Fruit fly (Drosophila melanogaster) whole organism, embryonic: ENCODE data around the gene CG1575.

ENCODE experiments used
- B-H1 ChIP-seq: fragments of 200-800 bp; sonication (Bioruptor generic); IDR thresholded peaks from 3 replicates; pipeline ENCODE4 v1.3.6; 2022; ENCODE audit warnings: missing biosample characterization, missing genetic modification characterization
- CG10462 ChIP-seq: fragments of 200-800 bp; sonication (Bioruptor generic); optimal IDR thresholded peaks from 2 replicates; lab custom pipeline; 2016; ENCODE audit warnings: missing biosample characterization, missing genetic modification characterization
- CG10959 ChIP-seq: fragments of 200-800 bp; sonication (Bioruptor generic); IDR thresholded peaks from 2 replicates; pipeline ENCODE4 v1.3.6; 2022; ENCODE audit warnings: missing biosample characterization, missing genetic modification characterization
- CG11093 ChIP-seq: fragments of 200-800 bp; sonication (Bioruptor generic); IDR thresholded peaks from 3 replicates; pipeline ENCODE4 v1.3.6; 2022; ENCODE audit warnings: missing biosample characterization, missing genetic modification characterization
- CG13624 ChIP-seq: fragments of 200-800 bp; sonication (Bioruptor generic); optimal IDR thresholded peaks from 2 replicates; lab custom pipeline; 2016; ENCODE audit warnings: missing biosample characterization, missing genetic modification characterization
- CG1529 ChIP-seq: fragments of 200-800 bp; sonication (Bioruptor generic); optimal IDR thresholded peaks from 3 replicates; lab custom pipeline; 2018; ENCODE audit warnings: missing biosample characterization, missing genetic modification characterization
- CG1647 ChIP-seq: fragments of 200-800 bp; sonication (Bioruptor generic); optimal IDR thresholded peaks from 3 replicates; lab custom pipeline; 2016; ENCODE audit warnings: missing biosample characterization, missing genetic modification characterization
- CG2129 ChIP-seq: fragments of 200-800 bp; sonication (Bioruptor generic); IDR thresholded peaks from 2 replicates; pipeline ENCODE4 v1.3.6; 2022; ENCODE audit warnings: missing biosample characterization, missing genetic modification characterization; ENCODE audit not compliant: partially characterized antibody
- CG2712 ChIP-seq: fragments of 200-800 bp; optimal IDR thresholded peaks from 3 replicates; lab custom pipeline; 2019; ENCODE audit warnings: missing biosample characterization, mild to moderate bottlenecking, missing genetic modification characterization, moderate library complexity
- CG31224 ChIP-seq: fragments of 200-800 bp; sonication (Bioruptor generic); IDR thresholded peaks from 2 replicates; pipeline ENCODE4 v1.3.6; 2022; ENCODE audit warnings: missing biosample characterization, missing genetic modification characterization
- CG31365 ChIP-seq: fragments of 200-800 bp; sonication (Bioruptor generic); optimal IDR thresholded peaks from 2 replicates; lab custom pipeline; 2018; ENCODE audit warnings: missing biosample characterization, mild to moderate bottlenecking, missing genetic modification characterization
- CG4282 ChIP-seq: fragments of 200-800 bp; sonication (Bioruptor generic); optimal IDR thresholded peaks from 2 replicates; lab custom pipeline; 2016; ENCODE audit warnings: missing biosample characterization, missing genetic modification characterization
- CG4328 ChIP-seq: fragments of 200-800 bp; sonication (Bioruptor generic); optimal IDR thresholded peaks from 3 replicates; lab custom pipeline; 2017; ENCODE audit warnings: missing biosample characterization, missing genetic modification reagents, missing genetic modification characterization
- CG43689 ChIP-seq: fragments of 200-800 bp; sonication (Bioruptor generic); IDR thresholded peaks from 2 replicates; pipeline ENCODE4 v1.3.6; 2022; ENCODE audit warnings: missing biosample characterization, missing genetic modification characterization
- CG6254 ChIP-seq: fragments of 200-800 bp; sonication (Bioruptor generic); optimal IDR thresholded peaks from 3 replicates; lab custom pipeline; 2017; ENCODE audit warnings: mild to moderate bottlenecking, missing biosample characterization, missing genetic modification reagents, missing genetic modification characterization
- CG6791 ChIP-seq: fragments of 200-800 bp; sonication (Bioruptor generic); IDR thresholded peaks from 3 replicates; pipeline ENCODE4 v1.3.6; 2022; ENCODE audit warnings: missing biosample characterization, missing genetic modification characterization; ENCODE audit not compliant: partially characterized antibody
- CG6854 ChIP-seq: fragments of 200-800 bp; sonication (Bioruptor generic); optimal IDR thresholded peaks from 3 replicates; lab custom pipeline; 2017; ENCODE audit warnings: missing biosample characterization, mild to moderate bottlenecking, missing genetic modification characterization
- CG7786 ChIP-seq: fragments of 200-800 bp; sonication (Bioruptor generic); optimal IDR thresholded peaks from 2 replicates; lab custom pipeline; 2016; ENCODE audit warnings: missing biosample characterization, missing genetic modification characterization
- CG8089 ChIP-seq: fragments of 200-800 bp; sonication (Bioruptor generic); optimal IDR thresholded peaks from 3 replicates; lab custom pipeline; 2016; ENCODE audit warnings: missing biosample characterization, missing genetic modification characterization
- CG8290 ChIP-seq, 3 experiments: fragments of 200-800 bp; sonication (Bioruptor generic); optimal IDR thresholded peaks; 2 replicates each; lab custom pipeline; 2016 to 2019; ENCODE audit warnings: missing biosample characterization in 3 of 3, missing genetic modification characterization in 3 of 3, mild to moderate bottlenecking in 2 of 3, moderate library complexity in 1 of 3
- CG8388 ChIP-seq: fragments of 200-800 bp; sonication (Bioruptor generic); optimal IDR thresholded peaks from 2 replicates; lab custom pipeline; 2019; ENCODE audit warnings: missing biosample characterization, mild to moderate bottlenecking, missing genetic modification characterization, moderate library complexity
- CG8478 ChIP-seq: fragments of >200 bp; optimal IDR thresholded peaks from 2 replicates; lab custom pipeline; 2018
- CG8765 ChIP-seq: fragments of 200-800 bp; sonication (Bioruptor generic); IDR thresholded peaks from 2 replicates; pipeline ENCODE4 v1.3.6; 2022; ENCODE audit warnings: missing biosample characterization, missing genetic modification characterization
- CrebB ChIP-seq: fragments of 200-800 bp; sonication (Bioruptor generic); optimal IDR thresholded peaks from 3 replicates; lab custom pipeline; 2018; ENCODE audit warnings: missing biosample characterization, mild to moderate bottlenecking, missing genetic modification characterization
- Ets65A ChIP-seq: fragments of 200-800 bp; sonication (Bioruptor generic); peaks from one replicate; lab custom pipeline; 2016; ENCODE audit warnings: missing biosample characterization, missing genetic modification characterization
- Hand ChIP-seq: fragments of 200-800 bp; sonication (Bioruptor generic); optimal IDR thresholded peaks from 2 replicates; lab custom pipeline; 2017; ENCODE audit warnings: mild to moderate bottlenecking, missing biosample characterization, missing genetic modification reagents, missing genetic modification characterization
- Poxn ChIP-seq: fragments of 200-800 bp; sonication (Bioruptor generic); IDR thresholded peaks from 2 replicates; pipeline ENCODE4 v1.3.6; 2022; ENCODE audit warnings: missing biosample characterization, missing genetic modification characterization
- ara ChIP-seq: fragments of 200-800 bp; sonication (Bioruptor generic); IDR thresholded peaks from 2 replicates; pipeline ENCODE4 v1.3.6; 2022; ENCODE audit warnings: missing biosample characterization, missing genetic modification characterization
- az2 ChIP-seq: fragments of 200-800 bp; sonication (Bioruptor generic); optimal IDR thresholded peaks from 3 replicates; lab custom pipeline; 2016; ENCODE audit warnings: missing biosample characterization, missing genetic modification characterization
- bigmax ChIP-seq: fragments of 200-800 bp; sonication (Bioruptor generic); optimal IDR thresholded peaks from 2 replicates; lab custom pipeline; 2018; ENCODE audit warnings: missing biosample characterization, mild to moderate bottlenecking, missing genetic modification characterization
- btn ChIP-seq: fragments of 200-800 bp; sonication (Bioruptor generic); optimal IDR thresholded peaks from 2 replicates; lab custom pipeline; 2016; ENCODE audit warnings: missing biosample characterization, missing genetic modification characterization
- chn ChIP-seq: fragments of 200-800 bp; sonication (Bioruptor generic); optimal IDR thresholded peaks from 2 replicates; lab custom pipeline; 2016; ENCODE audit warnings: missing biosample characterization, missing genetic modification characterization
- dimm ChIP-seq: fragments of 200-800 bp; sonication (Bioruptor generic); IDR thresholded peaks from 2 replicates; pipeline ENCODE4 v1.3.6; 2022; ENCODE audit warnings: missing biosample characterization, missing genetic modification characterization
- emc ChIP-seq: fragments of 200-800 bp; sonication (Bioruptor generic); optimal IDR thresholded peaks from 2 replicates; lab custom pipeline; 2016; ENCODE audit warnings: missing biosample characterization, missing genetic modification characterization
- grau ChIP-seq: fragments of 200-800 bp; optimal IDR thresholded peaks from 3 replicates; lab custom pipeline; 2019; ENCODE audit warnings: missing biosample characterization, mild to moderate bottlenecking, missing genetic modification characterization, moderate library complexity
- h ChIP-seq: fragments of >200 bp; optimal IDR thresholded peaks from 2 replicates; lab custom pipeline; 2017
- hbn ChIP-seq: fragments of 200-800 bp; sonication (Bioruptor generic); IDR thresholded peaks from 2 replicates; pipeline ENCODE4 v1.3.6; 2022; ENCODE audit warnings: missing biosample characterization, missing genetic modification characterization; ENCODE audit not compliant: partially characterized antibody
- lmd ChIP-seq: fragments of 200-800 bp; sonication (Bioruptor generic); IDR thresholded peaks from 2 replicates; pipeline ENCODE4 v1.3.6; 2022; ENCODE audit warnings: missing biosample characterization, missing genetic modification characterization
- mirr ChIP-seq: fragments of 200-800 bp; sonication (Bioruptor generic); optimal IDR thresholded peaks from 3 replicates; lab custom pipeline; 2018; ENCODE audit warnings: missing biosample characterization, mild to moderate bottlenecking, missing genetic modification characterization
- nau ChIP-seq: fragments of 200-800 bp; sonication (Bioruptor generic); optimal IDR thresholded peaks from 3 replicates; lab custom pipeline; 2017; ENCODE audit warnings: missing biosample characterization, mild to moderate bottlenecking, missing genetic modification characterization, missing genetic modification reagents
- nerfin-1 ChIP-seq: fragments of 200-800 bp; sonication (Bioruptor generic); optimal IDR thresholded peaks from 3 replicates; lab custom pipeline; 2019; ENCODE audit warnings: missing biosample characterization, mild to moderate bottlenecking, missing genetic modification characterization, moderate library complexity
- onecut ChIP-seq: fragments of 200-800 bp; sonication (Bioruptor generic); IDR thresholded peaks from 2 replicates; pipeline ENCODE4 v1.3.6; 2022; ENCODE audit warnings: missing biosample characterization, missing genetic modification characterization
- org-1 ChIP-seq: fragments of 200-800 bp; sonication (Bioruptor generic); optimal IDR thresholded peaks from 2 replicates; lab custom pipeline; 2017; ENCODE audit warnings: missing biosample characterization, missing genetic modification characterization
- peb ChIP-seq: fragments of 200-800 bp; sonication (Bioruptor generic); IDR thresholded peaks from 2 replicates; pipeline ENCODE4 v1.3.6; 2022; ENCODE audit warnings: missing biosample characterization, missing genetic modification characterization
- pfk ChIP-seq: fragments of 200-800 bp; sonication (Bioruptor generic); optimal IDR thresholded peaks from 2 replicates; lab custom pipeline; 2018; ENCODE audit warnings: missing biosample characterization, mild to moderate bottlenecking, missing genetic modification characterization, moderate library complexity
- run ChIP-seq: fragments of 200-800 bp; sonication (Bioruptor generic); optimal IDR thresholded peaks from 3 replicates; lab custom pipeline; 2018; ENCODE audit warnings: missing biosample characterization, mild to moderate bottlenecking, missing genetic modification characterization
- sc ChIP-seq, 3 experiments: fragments of >200 bp in 2 of 3; fragments of 200-800 bp in 1 of 3; sonication (Bioruptor generic) in 1 of 3; optimal IDR thresholded peaks; 2 replicates in 2 of 3; 3 replicates in 1 of 3; lab custom pipeline; 2017; ENCODE audit warnings: mild to moderate bottlenecking in 1 of 3, missing biosample characterization in 1 of 3, missing genetic modification characterization in 1 of 3, missing genetic modification reagents in 1 of 3
- sens-2 ChIP-seq: fragments of 200-800 bp; sonication (Bioruptor generic); IDR thresholded peaks from 2 replicates; pipeline ENCODE4 v1.3.6; 2022; ENCODE audit warnings: missing biosample characterization, missing genetic modification characterization
- tna ChIP-seq: fragments of 200-800 bp; sonication (Bioruptor generic); IDR thresholded peaks from 2 replicates; pipeline ENCODE4 v1.3.6; 2022; ENCODE audit warnings: missing biosample characterization, missing genetic modification characterization; ENCODE audit not compliant: partially characterized antibody
- twi ChIP-seq: fragments of 200-800 bp; optimal IDR thresholded peaks from 2 replicates; lab custom pipeline; 2019; ENCODE audit warnings: missing biosample characterization, mild to moderate bottlenecking, missing genetic modification characterization, moderate library complexity
- zfh1 ChIP-seq: fragments of 200-800 bp; sonication (Bioruptor generic); IDR thresholded peaks from 3 replicates; pipeline ENCODE4 v1.3.6; 2022; ENCODE audit warnings: missing biosample characterization, missing genetic modification characterization

Gene CG1575

dm6 chrX:8126149-8126548 lies 9.3 kb downstream of the CG1575 start (continued):
- no peak for TF ChIP-seq hbn (GFP tag; lab: Robert Waterston, UW)
- no peak for TF ChIP-seq CG2129
- no peak for TF ChIP-seq CG8478
- TF ChIP-seq emc: no peak
- TF ChIP-seq CG10959 (GFP tag; lab: Robert Waterston, UW): peak; percentile 45; the same call in 1 of the 2 replicates
- TF ChIP-seq Poxn: no peak
- peak; percentile 82 for TF ChIP-seq zfh1 (GFP tag; lab: Robert Waterston, UW)
- TF ChIP-seq CG13624: no peak
- TF ChIP-seq CG4282: no peak
- TF ChIP-seq CG8089 (GFP tag; lab: Kevin White, UChicago): peak; percentile 23
- 0 out of 2 replicates have a peak, but pooled peaks have one; percentile 14 for TF ChIP-seq onecut (GFP tag; lab: Robert Waterston, UW)
- peak; percentile 46 for TF ChIP-seq nerfin-1
- no peak for TF ChIP-seq CG8765 (GFP tag; lab: Robert Waterston, UW)
- TF ChIP-seq twi: peak; percentile 13
- TF ChIP-seq mirr (GFP tag; lab: Kevin White, UChicago): no peak
- no peak for TF ChIP-seq CG6854
- TF ChIP-seq CrebB (tag; lab: Kevin White, UChicago): no peak
- TF ChIP-seq CG6791 (GFP tag; lab: Robert Waterston, UW): no peak
- no peak for TF ChIP-seq CG7786 (GFP tag; lab: Kevin White, UChicago)
- TF ChIP-seq ara (GFP tag; lab: Robert Waterston, UW): peak; percentile 77
- peak; percentile 27 for TF ChIP-seq btn (GFP tag; lab: Kevin White, UChicago)
- peak; percentile 26 for TF ChIP-seq CG10462 (GFP tag; lab: Kevin White, UChicago)
- no peak for TF ChIP-seq CG4328 (GFP tag; lab: Kevin White, UChicago)
- peak; percentile 15 for TF ChIP-seq org-1
- no peak for TF ChIP-seq pfk (GFP tag; lab: Kevin White, UChicago)
- TF ChIP-seq CG1647 (GFP tag; lab: Kevin White, UChicago): no peak
- TF ChIP-seq az2 (GFP tag; lab: Kevin White, UChicago): peak; percentile 69
- TF ChIP-seq sens-2: peak; percentile 57
- TF ChIP-seq h (lab: Kevin White, UChicago): no peak
- TF ChIP-seq peb: 0 out of 2 replicates have a peak, but pooled peaks have one; percentile 25
- no peak for TF ChIP-seq bigmax (GFP tag; lab: Kevin White, UChicago)
- no peak for TF ChIP-seq sc (optimal IDR thresholded peaks at IDR 0.05; lab: Kevin White, UChicago)
- TF ChIP-seq sc (GFP tag; optimal IDR thresholded peaks at IDR 0.05; lab: Kevin White, UChicago): peak; percentile 54
- no peak for TF ChIP-seq CG11093 (GFP tag; lab: Robert Waterston, UW)
- no peak for TF ChIP-seq CG31224 (GFP tag; lab: Robert Waterston, UW)
- peak; percentile 80 for TF ChIP-seq CG2712
- TF ChIP-seq Hand (GFP tag; lab: Kevin White, UChicago): no peak
- peak; percentile 64 for TF ChIP-seq chn (GFP tag; lab: Kevin White, UChicago)
- TF ChIP-seq CG1529 (GFP tag; lab: Kevin White, UChicago): peak; percentile 56
- TF ChIP-seq run (tag; lab: Kevin White, UChicago): no peak
- TF ChIP-seq CG43689 (GFP tag; lab: Robert Waterston, UW): no peak
- TF ChIP-seq CG8290 (GFP tag; optimal IDR thresholded peaks at IDR 0.05; lab: Kevin White, UChicago): peak; percentile 7
- TF ChIP-seq CG8290 (tag; optimal IDR thresholded peaks at IDR 0.05; lab: Kevin White, UChicago): peak in 1 of 2 experiments; percentile 53
- no peak for TF ChIP-seq CG31365
- TF ChIP-seq CG6254: peak; percentile 50
- 0 out of 3 replicates have a peak, but pooled peaks have one; percentile 32 for TF ChIP-seq B-H1
- peak; percentile 74 for TF ChIP-seq CG8388 (GFP tag; lab: Kevin White, UChicago)
- peak; percentile 60 for TF ChIP-seq lmd (GFP tag; lab: Robert Waterston, UW)
- peak; percentile 41; the same call in 1 of the 2 replicates for TF ChIP-seq dimm (GFP tag; lab: Robert Waterston, UW)
- TF ChIP-seq Ets65A: peak; percentile 94
- TF ChIP-seq grau (tag; lab: Kevin White, UChicago): peak; percentile 57
- no peak for TF ChIP-seq tna (GFP tag; lab: Robert Waterston, UW)
- TF ChIP-seq nau (GFP tag; lab: Kevin White, UChicago): no peak
